Worm (Caenorhabditis elegans): ENCODE data around the gene sru-44.

- TF ChIP-seq xnd-1 (tag; optimal IDR thresholded peaks at IDR 0.05) (no peak), nfya-1 (tag; optimal IDR thresholded peaks at IDR 0.05; ENCODE audit: borderline replicate concordance, insufficient read depth) (no peak), cebp-2 (GFP tag; IDR thresholded peaks at IDR 0.05) (no peak), dox-1 (GFP tag; IDR thresholded peaks at IDR 0.05) (no peak), nhr-120 (GFP tag; IDR thresholded peaks at IDR 0.05) (no peak), akir-1 (GFP tag; optimal IDR thresholded peaks at IDR 0.05) (no peak), pha-4 (tag; optimal IDR thresholded peaks at IDR 0.05) (no peak), atf-7 (tag; optimal IDR thresholded peaks at IDR 0.05) (no peak), nhr-90 (tag; optimal IDR thresholded peaks at IDR 0.05) (no peak), mcd-1 (GFP tag; IDR thresholded peaks at IDR 0.05) (no peak), hlh-12 (tag; optimal IDR thresholded peaks at IDR 0.05) (no peak)
These were observed 37.8 kb downstream of the sru-44 start, which contains the start of gene str-73 for ce11 chrV:16429940-16430339.

All from whole organism, young adult.